Worm (Caenorhabditis elegans) whole organism, L4 larva: Measurements from ENCODE around the gene Y54F10AM.8.

Experiments used
- F10B5.3 ChIP-seq: sonication (generic microtip); optimal IDR thresholded peaks from 2 replicates; lab custom pipeline; 2016; ENCODE audit warnings: mild to moderate bottlenecking, missing genetic modification characterization, missing compliant biosample characterization
- F37D6.2 ChIP-seq: sonication (generic microtip); optimal IDR thresholded peaks from 2 replicates; lab custom pipeline; 2016; ENCODE audit warnings: mild to moderate bottlenecking, missing genetic modification characterization, missing compliant biosample characterization
- T20F7.1 ChIP-seq: fragments of 200-800 bp; sonication (Bioruptor generic); optimal IDR thresholded peaks from 2 replicates; lab custom pipeline; 2018; ENCODE audit warnings: mild to moderate bottlenecking, missing genetic modification characterization, missing compliant biosample characterization
- Y48G9A.11 ChIP-seq: fragments of 200-800 bp; sonication (Bioruptor generic); IDR thresholded peaks from 2 replicates; pipeline ENCODE4 v1.3.6; 2022; ENCODE audit warnings: missing genetic modification reagents, missing genetic modification characterization, missing compliant biosample characterization
- aha-1 ChIP-seq: fragments of 150-350 bp; peaks from one replicate; lab custom pipeline; 2014; ENCODE audit warnings: missing biosample characterization, missing genetic modification characterization
- ctbp-1 ChIP-seq: fragments of 200-800 bp; sonication (Bioruptor generic); IDR thresholded peaks from 2 replicates; pipeline ENCODE4 v1.3.6; 2022; ENCODE audit warnings: missing genetic modification reagents, missing genetic modification characterization, missing compliant biosample characterization
- daf-8 ChIP-seq: fragments of 200-800 bp; sonication (Bioruptor generic); IDR thresholded peaks from 2 replicates; pipeline ENCODE4 v1.3.6; 2022; ENCODE audit warnings: missing genetic modification characterization, missing compliant biosample characterization
- dmd-6 ChIP-seq: fragments of 200-800 bp; sonication (Bioruptor generic); IDR thresholded peaks from 2 replicates; pipeline ENCODE4 v1.3.6; 2022; ENCODE audit warnings: missing genetic modification reagents, missing genetic modification characterization, missing compliant biosample characterization
- dmd-8 ChIP-seq: fragments of 200-800 bp; sonication (Bioruptor generic); IDR thresholded peaks from 2 replicates; pipeline ENCODE4 v1.3.6; 2022; ENCODE audit warnings: missing genetic modification characterization, missing compliant biosample characterization
- dve-1 ChIP-seq: sonication (generic microtip); optimal IDR thresholded peaks from 2 replicates; lab custom pipeline; 2017; ENCODE audit warnings: antibody characterized with exemption, mild to moderate bottlenecking, missing genetic modification characterization, missing compliant biosample characterization; ENCODE audit not compliant: insufficient read depth
- fkh-10 ChIP-seq: fragments of 150-350 bp; optimal IDR thresholded peaks from 2 replicates; lab custom pipeline; 2014; ENCODE audit warnings: missing biosample characterization, missing genetic modification reagents, missing genetic modification characterization
- gei-8 ChIP-seq: fragments of 200-800 bp; sonication (Bioruptor generic); optimal IDR thresholded peaks from 2 replicates; lab custom pipeline; 2018; ENCODE audit warnings: mild to moderate bottlenecking, missing genetic modification characterization, missing compliant biosample characterization
- hlh-30 ChIP-seq: sonication (generic microtip); optimal IDR thresholded peaks from 2 replicates; lab custom pipeline; 2017; ENCODE audit warnings: antibody characterized with exemption, mild to moderate bottlenecking, missing genetic modification characterization, missing compliant biosample characterization; ENCODE audit not compliant: insufficient read depth
- lim-7 ChIP-seq: fragments of 200-800 bp; sonication (Bioruptor generic); IDR thresholded peaks from 2 replicates; pipeline ENCODE4 v1.3.6; 2022; ENCODE audit warnings: missing genetic modification characterization, missing compliant biosample characterization
- lin-13 ChIP-seq: fragments of 150-350 bp; optimal IDR thresholded peaks from 2 replicates; lab custom pipeline; 2014; ENCODE audit warnings: missing biosample characterization, missing genetic modification reagents, missing genetic modification characterization
- lin-39 ChIP-seq: fragments of 150-350 bp; optimal IDR thresholded peaks from 2 replicates; lab custom pipeline; 2014; ENCODE audit warnings: missing biosample characterization, missing genetic modification reagents, missing genetic modification characterization
- mdl-1 ChIP-seq, 2 experiments: fragments of 150-350 bp in 1 of 2; sonication (generic microtip) in 1 of 2; optimal IDR thresholded peaks; 2 replicates each; lab custom pipeline; 2014 to 2017; ENCODE audit warnings: missing biosample characterization in 2 of 2, missing genetic modification characterization in 2 of 2
- mxl-3 ChIP-seq: fragments of 200-800 bp; sonication (Bioruptor generic); optimal IDR thresholded peaks from 2 replicates; lab custom pipeline; 2018; ENCODE audit warnings: mild to moderate bottlenecking, missing genetic modification characterization, missing compliant biosample characterization
- nhr-102 ChIP-seq: sonication (generic microtip); optimal IDR thresholded peaks from 2 replicates; lab custom pipeline; 2016; ENCODE audit warnings: mild to moderate bottlenecking, missing genetic modification characterization, moderate library complexity, missing compliant biosample characterization
- nhr-28 ChIP-seq: fragments of 150-350 bp; optimal IDR thresholded peaks from 2 replicates; lab custom pipeline; 2014; ENCODE audit warnings: missing biosample characterization, missing genetic modification characterization
- nhr-76 ChIP-seq: fragments of 150-350 bp; optimal IDR thresholded peaks from 2 replicates; lab custom pipeline; 2014; ENCODE audit warnings: missing biosample characterization, missing genetic modification characterization
- set-16 ChIP-seq: fragments of 200-800 bp; sonication (Bioruptor generic); IDR thresholded peaks from 2 replicates; pipeline ENCODE4 v1.3.6; 2022; ENCODE audit warnings: missing genetic modification reagents, missing genetic modification characterization, missing compliant biosample characterization
- snpc-1.2 ChIP-seq: fragments of 200-800 bp; sonication (Bioruptor generic); IDR thresholded peaks from 2 replicates; pipeline ENCODE4 v1.3.6; 2022; ENCODE audit warnings: missing genetic modification reagents, missing genetic modification characterization, missing compliant biosample characterization
- snpc-4 ChIP-seq: fragments of 150-350 bp; optimal IDR thresholded peaks from 2 replicates; lab custom pipeline; 2014; ENCODE audit warnings: missing biosample characterization, missing genetic modification characterization
- tag-97 ChIP-seq: fragments of 200-800 bp; sonication (Bioruptor generic); IDR thresholded peaks from 2 replicates; pipeline ENCODE4 v1.3.6; 2022; ENCODE audit warnings: missing genetic modification characterization, missing compliant biosample characterization
- unc-62 ChIP-seq, 3 experiments: fragments of 150-350 bp in 1 of 3; sonication (generic microtip); optimal IDR thresholded peaks in 2 of 3; peaks in 1 of 3; 1 replicate in 1 of 3; 2 replicates in 2 of 3; lab custom pipeline; 2014 to 2017; ENCODE audit warnings: missing biosample characterization in 3 of 3, missing genetic modification characterization in 3 of 3, missing genetic modification reagents in 3 of 3, missing genotype in 1 of 3
- vab-7 ChIP-seq: fragments of 200-800 bp; sonication (Bioruptor generic); IDR thresholded peaks from 2 replicates; pipeline ENCODE4 v1.3.6; 2022; ENCODE audit warnings: missing genetic modification reagents, missing genetic modification characterization, missing compliant biosample characterization
- zag-1 ChIP-seq: fragments of 150-350 bp; optimal IDR thresholded peaks from 2 replicates; lab custom pipeline; 2014; ENCODE audit warnings: missing biosample characterization, missing genetic modification characterization
- zip-2 ChIP-seq: fragments of 150-350 bp; optimal IDR thresholded peaks from 2 replicates; lab custom pipeline; 2014; ENCODE audit warnings: missing biosample characterization, missing genetic modification characterization
- ztf-11 ChIP-seq: fragments of 150-350 bp; optimal IDR thresholded peaks from 2 replicates; lab custom pipeline; 2014; ENCODE audit warnings: missing biosample characterization, missing genetic modification characterization
- ztf-7 ChIP-seq: fragments of 150-350 bp; optimal IDR thresholded peaks from 2 replicates; lab custom pipeline; 2014; ENCODE audit warnings: missing biosample characterization, missing genetic modification characterization

Gene Y54F10AM.8

DNA sequence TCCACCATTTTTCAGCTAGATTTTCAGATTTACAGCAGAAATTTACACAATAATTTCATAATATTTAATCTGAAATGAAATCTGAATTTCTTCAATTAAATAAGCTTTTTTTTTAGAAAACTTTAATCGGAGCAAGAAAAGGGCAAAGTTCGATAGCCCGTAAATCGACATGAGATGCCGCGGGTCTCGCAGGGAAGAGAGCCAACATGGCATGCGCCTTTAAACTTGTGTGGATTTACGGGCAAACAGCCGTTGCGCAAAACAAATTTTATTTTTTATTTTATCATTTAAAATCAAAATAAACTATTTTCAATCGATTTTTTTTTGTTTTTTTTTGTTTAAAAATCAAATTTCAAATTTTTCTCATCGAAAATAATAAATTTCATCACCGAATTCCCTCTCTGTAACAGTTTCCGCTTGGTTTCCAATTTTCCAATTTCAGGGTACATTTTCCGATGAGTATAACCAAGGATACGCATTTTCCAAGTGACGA, 20.9 kb upstream of the Y54F10AM.8 start, which contains the start of the genes Y54F10AM.15, rbc-2 and ndua-8 (continued):
- no peak for TF ChIP-seq mxl-3 (GFP tag; lab: Kevin White, UChicago)
- TF ChIP-seq dmd-8 (GFP tag; lab: Robert Waterston, UW) = no peak
- TF ChIP-seq lin-39 (tag; lab: Kevin White, UChicago) = no peak
- TF ChIP-seq dve-1 (tag; lab: Kevin White, UChicago) = peak; percentile 96
- TF ChIP-seq unc-62 (GFP tag; optimal IDR thresholded peaks at IDR 0.05 in 1 of 2; lab: Kevin White, UChicago) = peak; percentile 6 to 59
- no peak for TF ChIP-seq unc-62 (tag; optimal IDR thresholded peaks at IDR 0.05; lab: Kevin White, UChicago)
- TF ChIP-seq zip-2 (tag; lab: Kevin White, UChicago) = no peak
- TF ChIP-seq ztf-7 = peak; percentile 68
- TF ChIP-seq nhr-28 = peak; percentile 46
- TF ChIP-seq nhr-102 = peak; percentile 64
- no peak for TF ChIP-seq daf-8
- TF ChIP-seq mdl-1 (tag; optimal IDR thresholded peaks at IDR 0.05; lab: Kevin White, UChicago) = peak; percentile 28 to 68
- peak; percentile 20 for TF ChIP-seq F10B5.3
- TF ChIP-seq dmd-6 (GFP tag; lab: Robert Waterston, UW) = no peak
- TF ChIP-seq fkh-10 (GFP tag; lab: Kevin White, UChicago) = peak; percentile 92

DNA sequence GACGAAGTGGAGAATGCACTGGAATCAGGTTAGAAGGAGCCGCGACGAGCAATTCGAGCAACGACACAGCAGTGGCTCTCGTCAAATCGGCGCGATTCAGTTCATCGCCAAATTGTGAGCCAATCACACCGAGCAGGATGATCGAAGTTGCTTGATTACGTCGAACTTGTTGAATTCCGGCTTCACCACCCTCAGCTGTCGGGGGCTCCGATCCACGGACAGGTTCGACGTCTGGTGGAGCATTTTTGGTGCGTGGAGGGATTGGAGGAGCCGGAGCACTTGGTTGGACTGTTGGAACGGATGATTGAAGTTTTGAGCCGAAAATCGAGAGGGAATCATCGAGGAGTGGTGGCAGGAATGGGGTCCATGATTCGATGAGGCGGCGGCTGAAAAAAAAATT, 7.7 kb upstream of the Y54F10AM.8 start:
- TF ChIP-seq set-16 (GFP tag; lab: Robert Waterston, UW) (peak; percentile 60), hlh-30 (tag; lab: Kevin White, UChicago) (no peak), zag-1 (no peak)

DNA sequence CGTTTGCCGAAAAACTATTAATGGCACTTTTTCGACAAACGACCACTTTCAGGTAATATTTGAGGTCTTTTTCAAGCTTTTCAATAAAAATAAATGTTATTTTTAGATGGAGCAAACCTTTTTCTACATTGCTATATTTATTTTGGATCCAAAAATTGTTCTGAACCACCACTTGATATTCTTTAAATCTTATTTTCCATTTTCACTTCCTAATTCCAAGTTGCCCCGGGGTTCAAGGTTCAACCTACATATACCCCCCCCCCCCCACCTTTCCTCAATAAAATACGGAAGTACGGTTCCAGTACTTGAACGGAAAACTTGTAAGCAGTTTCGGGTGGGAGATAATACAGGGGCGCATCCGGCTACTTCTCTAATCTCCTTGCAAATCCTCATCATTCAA, 746 bp upstream of the Y54F10AM.8 start, which contains the start of gene Y54F10AM.6:
Y54F10AM.6 (plus strand) TSS at position 301 of the 400 bp plus-strand sequence.
- no peak for TF ChIP-seq zip-2 (tag; lab: Kevin White, UChicago)
- TF ChIP-seq dmd-8 (GFP tag; lab: Robert Waterston, UW) = 0 out of 2 replicates have a peak, but pooled peaks have one; percentile 45

DNA sequence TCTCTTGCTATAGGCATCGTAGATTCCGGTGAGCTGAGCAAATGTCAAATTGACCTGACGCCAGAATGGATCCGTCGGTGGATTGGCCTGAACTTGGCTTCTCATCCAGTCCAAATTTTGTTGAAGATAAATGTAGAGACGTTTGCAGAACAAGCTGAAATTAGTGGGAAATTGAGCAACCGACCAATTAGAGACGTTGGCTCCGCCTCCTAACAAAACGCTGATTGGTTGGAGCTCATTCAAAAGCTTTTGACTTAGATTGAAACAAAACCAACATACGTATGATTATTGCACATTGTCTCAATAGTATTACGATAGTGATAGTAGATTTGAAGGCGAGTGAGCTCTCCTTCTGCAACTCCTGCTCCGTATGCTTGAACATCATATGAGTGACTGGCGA, 1.3 kb downstream of the Y54F10AM.8 start:
- TF ChIP-seq vab-7 (GFP tag; lab: Robert Waterston, UW) = no peak
- no peak for TF ChIP-seq snpc-4 (tag; lab: Kevin White, UChicago)
- no peak for TF ChIP-seq T20F7.1 (GFP tag; lab: Kevin White, UChicago)
- TF ChIP-seq dmd-6 (GFP tag; lab: Robert Waterston, UW) = no peak
- no peak for TF ChIP-seq aha-1 (tag; lab: Kevin White, UChicago)
- TF ChIP-seq ztf-11 = no peak
- TF ChIP-seq lin-13 (GFP tag; lab: Kevin White, UChicago) = no peak
- no peak for TF ChIP-seq nhr-76 (tag; lab: Kevin White, UChicago)
- no peak for TF ChIP-seq gei-8 (GFP tag; lab: Kevin White, UChicago)
- no peak for TF ChIP-seq ctbp-1 (GFP tag; lab: Robert Waterston, UW)
- no peak for TF ChIP-seq tag-97 (GFP tag; lab: Robert Waterston, UW)
- no peak for TF ChIP-seq F37D6.2 (tag; lab: Kevin White, UChicago)
- no peak for TF ChIP-seq dve-1 (tag; lab: Kevin White, UChicago)
- TF ChIP-seq Y48G9A.11 (GFP tag; lab: Robert Waterston, UW) = no peak

DNA sequence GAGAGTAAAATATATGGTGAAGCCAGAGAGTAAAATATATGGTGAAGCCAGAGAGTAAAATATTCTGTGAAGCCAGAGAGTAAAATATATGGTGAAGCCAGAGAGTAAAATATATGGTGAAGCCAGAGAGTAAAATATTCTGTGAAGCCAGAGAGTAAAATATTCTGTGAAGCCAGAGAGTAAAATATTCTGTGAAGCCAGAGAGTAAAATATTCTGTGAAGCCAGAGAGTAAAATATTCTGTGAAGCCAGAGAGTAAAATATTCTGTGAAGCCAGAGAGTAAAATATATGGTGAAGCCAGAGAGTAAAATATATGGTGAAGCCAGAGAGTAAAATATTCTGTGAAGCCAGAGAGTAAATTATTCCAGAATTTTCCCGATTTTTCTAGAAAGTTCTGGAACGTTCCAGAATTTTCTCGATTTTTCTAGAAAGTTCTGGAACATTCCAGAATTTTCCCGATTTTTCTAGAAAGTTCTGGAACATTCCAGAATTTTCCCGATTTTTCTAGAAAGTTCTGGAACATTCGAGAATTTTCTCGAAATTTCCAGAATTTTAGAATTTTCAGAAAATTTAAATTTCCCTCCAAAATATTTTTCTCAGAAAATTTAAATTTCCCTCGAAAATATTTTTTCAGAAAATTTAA, 6.3 kb downstream of the Y54F10AM.8 start:
- 0 out of 2 replicates have a peak, but pooled peaks have one; percentile 48 for TF ChIP-seq snpc-1.2
- TF ChIP-seq, all 104 proteins: peak for 1; not testable (repeated sequence) for 103

DNA sequence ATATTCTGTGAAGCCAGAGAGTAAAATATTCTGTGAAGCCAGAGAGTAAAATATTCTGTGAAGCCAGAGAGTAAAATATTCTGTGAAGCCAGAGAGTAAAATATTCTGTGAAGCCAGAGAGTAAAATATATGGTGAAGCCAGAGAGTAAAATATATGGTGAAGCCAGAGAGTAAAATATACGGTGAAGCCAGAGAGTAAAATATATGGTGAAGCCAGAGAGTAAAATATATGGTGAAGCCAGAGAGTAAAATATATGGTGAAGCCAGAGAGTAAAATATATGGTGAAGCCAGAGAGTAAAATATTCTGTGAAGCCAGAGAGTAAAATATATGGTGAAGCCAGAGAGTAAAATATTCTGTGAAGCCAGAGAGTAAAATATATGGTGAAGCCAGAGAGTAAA, 7.1 kb downstream of the Y54F10AM.8 start:
- TF ChIP-seq lim-7 (GFP tag; lab: Robert Waterston, UW) = 0 out of 2 replicates have a peak, but pooled peaks have one; percentile 15
